Worm (Caenorhabditis elegans): ENCODE data around the gene R07G3.8.

ce11 chrII:7663704-7664660, 43.7 kb upstream of the R07G3.8 start, which contains the start of the genes F18A1.7 and rpa-1:
- no peak for TF ChIP-seq mef-2 (tag; optimal IDR thresholded peaks at IDR 0.05)
- no peak for TF ChIP-seq fkh-10 (GFP tag; optimal IDR thresholded peaks at IDR 0.05)
- no peak for TF ChIP-seq nhr-76 (tag; optimal IDR thresholded peaks at IDR 0.05)
- no peak for TF ChIP-seq nhr-11 (tag; optimal IDR thresholded peaks at IDR 0.05)
- TF ChIP-seq pag-3 (tag; optimal IDR thresholded peaks at IDR 0.05; ENCODE audit: borderline replicate concordance, insufficient read depth), result no peak
- no peak for TF ChIP-seq tbx-2 (tag; optimal IDR thresholded peaks at IDR 0.05)

Measured in whole organism, L1 larva.